Worm (Caenorhabditis elegans): Measurements from ENCODE around the gene F53F1.3.
"Not testable (repeated sequence)": the region's sequence is repeated elsewhere in the genome, so short reads cannot be mapped to it uniquely, and the experiment has no call there.

Gene F53F1.3

ce11 chrV:13442819-13443218, 34.8 kb downstream of the F53F1.3 start:
- TF ChIP-seq dsc-1 (tag; optimal IDR thresholded peaks at IDR 0.05) = no peak
- no peak for TF ChIP-seq nhr-12 (tag; optimal IDR thresholded peaks at IDR 0.05)
- no peak for TF ChIP-seq jun-1 (tag; optimal IDR thresholded peaks at IDR 0.05)
- TF ChIP-seq unc-98 (GFP tag; IDR thresholded peaks at IDR 0.05) = no peak
- TF ChIP-seq F16B12.6 (tag; optimal IDR thresholded peaks at IDR 0.05) = no peak
- no peak for TF ChIP-seq alr-1 (tag; optimal IDR thresholded peaks at IDR 0.05; ENCODE audit: borderline replicate concordance)
- no peak for TF ChIP-seq ama-1 (optimal IDR thresholded peaks at IDR 0.05)
- TF ChIP-seq tbx-2 (tag; optimal IDR thresholded peaks at IDR 0.05) = no peak
- TF ChIP-seq lir-3 (tag; optimal IDR thresholded peaks at IDR 0.05; ENCODE audit: poor library complexity) = no peak
- TF ChIP-seq lin-39 (tag; optimal IDR thresholded peaks at IDR 0.05) = no peak
- TF ChIP-seq rnt-1 (tag; optimal IDR thresholded peaks at IDR 0.05) = no peak
- TF ChIP-seq egl-13 (tag; optimal IDR thresholded peaks at IDR 0.05) = no peak
- no peak for TF ChIP-seq skn-1 (tag; optimal IDR thresholded peaks at IDR 0.05)
- no peak for TF ChIP-seq unc-130 (tag; optimal IDR thresholded peaks at IDR 0.05)
- no peak for TF ChIP-seq nhr-77 (tag; optimal IDR thresholded peaks at IDR 0.05)
- no peak for TF ChIP-seq ceh-88 (GFP tag; IDR thresholded peaks at IDR 0.05)
- TF ChIP-seq fos-1 (tag; optimal IDR thresholded peaks at IDR 0.05) = no peak

ce11 chrV:13443535-13443934, 35.5 kb downstream of the F53F1.3 start, which contains the start of gene Y2H9A.6:
Y2H9A.6 (plus strand) TSS chrV:13443835.
- TF ChIP-seq fos-1 (tag; optimal IDR thresholded peaks at IDR 0.05); hlh-17 (GFP tag; optimal IDR thresholded peaks at IDR 0.05; ENCODE audit: borderline replicate concordance); jun-1 (tag; optimal IDR thresholded peaks at IDR 0.05): not testable (repeated sequence)

- TF ChIP-seq unc-86 (tag; optimal IDR thresholded peaks at IDR 0.05) (no peak), nhr-71 (tag; optimal IDR thresholded peaks at IDR 0.05) (peak; percentile 38), xbp-1 (tag; optimal IDR thresholded peaks at IDR 0.05) (no peak), efl-1 (optimal IDR thresholded peaks at IDR 0.05) (peak in 1 of 2 experiments; percentile 4), efl-1 (GFP tag; optimal IDR thresholded peaks at IDR 0.05 in 1 of 2) (no peak), unc-130 (tag; optimal IDR thresholded peaks at IDR 0.05) (no peak), F16B12.6 (tag; optimal IDR thresholded peaks at IDR 0.05) (no peak), sptf-1 (tag; optimal IDR thresholded peaks at IDR 0.05) (no peak), nhr-85 (tag) (peak; percentile 80), nhr-237 (tag; optimal IDR thresholded peaks at IDR 0.05) (no peak), aha-1 (tag; optimal IDR thresholded peaks at IDR 0.05) (no peak), rnt-1 (tag; optimal IDR thresholded peaks at IDR 0.05) (peak; percentile 13), hlh-17 (GFP tag; optimal IDR thresholded peaks at IDR 0.05; ENCODE audit: borderline replicate concordance) (no peak), sox-4 (tag; optimal IDR thresholded peaks at IDR 0.05) (no peak), blmp-1 (tag; optimal IDR thresholded peaks at IDR 0.05) (peak; percentile 48), nhr-90 (tag; optimal IDR thresholded peaks at IDR 0.05; ENCODE audit: poor library complexity) (no peak), snu-23 (GFP tag; optimal IDR thresholded peaks at IDR 0.05) (peak; percentile 49), vab-15 (tag; optimal IDR thresholded peaks at IDR 0.05) (no peak), nhr-19 (GFP tag; conservative IDR thresholded peaks at IDR 0.05) (no peak), nhr-20 (tag; optimal IDR thresholded peaks at IDR 0.05) (peak; percentile 46), lir-3 (tag; optimal IDR thresholded peaks at IDR 0.05; ENCODE audit: poor library complexity) (no peak), lin-39 (tag; optimal IDR thresholded peaks at IDR 0.05) (no peak), isw-1 (GFP tag; IDR thresholded peaks at IDR 0.05) (no peak), dpl-1 (GFP tag; optimal IDR thresholded peaks at IDR 0.05) (no peak), grh-1 (GFP tag; IDR thresholded peaks at IDR 0.05) (no peak), lsy-2 (tag; optimal IDR thresholded peaks at IDR 0.05) (peak; percentile 5 to 37), C16A3.4 (tag; optimal IDR thresholded peaks at IDR 0.05) (no peak), tbx-2 (tag; optimal IDR thresholded peaks at IDR 0.05) (no peak), Y116A8C.19 (tag; optimal IDR thresholded peaks at IDR 0.05; ENCODE audit: borderline replicate concordance) (no peak), C04F5.9 (tag; optimal IDR thresholded peaks at IDR 0.05) (no peak)
Measured at ce11 chrV:13445229-13445949, 37.3 kb downstream of the F53F1.3 start, which contains the start of gene Y2H9A.4. Y2H9A.4 (plus strand) TSS chrV:13445899.
